Fruit fly (Drosophila melanogaster) whole organism, wandering third instar larva: ENCODE measurements around the gene CG1074.

ENCODE experiments used
- Dif ChIP-seq: fragments of 200-275, 200-300 bp; sonication (Bioruptor generic); optimal IDR thresholded peaks from 2 replicates; lab custom pipeline; 2018; ENCODE audit warnings: missing biosample characterization, missing genetic modification characterization; ENCODE audit not compliant: partially characterized antibody
- GATAd ChIP-seq: sonication (Bioruptor generic); optimal IDR thresholded peaks from 2 replicates; lab custom pipeline; 2016; ENCODE audit warnings: missing biosample characterization, missing genetic modification characterization
- Hr78 ChIP-seq: fragments of >200 bp; optimal IDR thresholded peaks from 2 replicates; lab custom pipeline; 2017; ENCODE audit warnings: missing biosample characterization, missing genetic modification characterization
- Myc ChIP-seq: fragments of >200 bp; optimal IDR thresholded peaks from 2 replicates; lab custom pipeline; 2017
- br ChIP-seq: fragments of 200-800 bp; sonication (Bioruptor generic); optimal IDR thresholded peaks from 2 replicates; lab custom pipeline; 2016; ENCODE audit warnings: missing biosample characterization, missing genetic modification characterization
- brk ChIP-seq: fragments of 200-800 bp; sonication (Bioruptor generic); optimal IDR thresholded peaks from 2 replicates; lab custom pipeline; 2016; ENCODE audit warnings: missing biosample characterization, mild to moderate bottlenecking, missing genetic modification characterization
- dmrt93B ChIP-seq: fragments of 200-800 bp; sonication (Bioruptor generic); optimal IDR thresholded peaks from 2 replicates; lab custom pipeline; 2018; ENCODE audit warnings: missing biosample characterization, mild to moderate bottlenecking, missing genetic modification characterization
- fru ChIP-seq: fragments of 200-800 bp; sonication (Bioruptor generic); optimal IDR thresholded peaks from 3 replicates; lab custom pipeline; 2016; ENCODE audit warnings: missing biosample characterization, mild to moderate bottlenecking, missing genetic modification characterization
- h ChIP-seq: fragments of 200-800 bp; sonication (Bioruptor generic); optimal IDR thresholded peaks from 3 replicates; lab custom pipeline; 2016; ENCODE audit warnings: missing biosample characterization, mild to moderate bottlenecking, missing genetic modification characterization
- jim ChIP-seq: fragments of 175-275, 200-325 bp; sonication (Bioruptor generic); optimal IDR thresholded peaks from 2 replicates; lab custom pipeline; 2016; ENCODE audit warnings: missing biosample characterization, mild to moderate bottlenecking, missing genetic modification characterization

DNA sequence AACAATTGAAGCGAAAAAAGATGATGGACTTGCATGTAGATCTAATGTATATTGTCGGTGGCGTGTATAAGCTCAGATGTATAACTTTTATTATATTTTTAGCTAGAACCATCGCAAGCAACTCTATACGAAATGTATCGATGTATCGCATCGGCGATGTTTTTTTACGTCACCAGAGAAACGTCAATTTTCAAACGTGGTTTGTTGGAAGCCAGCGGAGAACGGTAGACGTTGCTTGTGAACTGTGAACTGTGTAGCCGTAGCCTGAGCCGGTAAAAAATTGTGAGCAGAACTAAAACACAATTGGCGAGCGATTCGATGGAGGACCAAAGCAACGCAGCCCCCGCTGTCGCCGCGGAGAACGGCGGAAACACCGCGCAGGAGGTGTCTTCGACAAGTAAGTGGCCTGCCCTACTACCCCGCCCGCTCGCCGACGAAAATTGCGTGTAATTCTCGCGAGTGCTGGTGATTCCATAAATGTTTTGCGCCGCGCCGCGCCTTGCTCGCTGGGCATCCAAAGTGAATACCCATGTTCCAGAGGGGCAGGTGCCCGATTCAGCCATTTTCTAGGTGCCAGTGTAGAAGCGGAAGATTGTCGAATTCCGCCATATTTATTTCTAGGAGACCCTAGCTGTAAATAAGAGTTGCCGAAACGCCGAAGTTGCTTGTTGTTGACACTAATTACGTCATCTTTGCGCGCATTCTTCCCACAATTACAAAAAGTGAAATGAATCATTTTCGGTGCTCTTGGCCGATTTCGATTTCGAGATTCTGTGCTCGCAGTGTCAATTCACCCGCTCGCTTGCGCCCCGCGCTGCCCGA is 30.7 kb upstream of the CG1074 start, which contains the start of gene lost:
- TF ChIP-seq br (GFP tag; lab: Kevin White, UChicago) = no peak
- TF ChIP-seq Hr78 (GFP tag; lab: Kevin White, UChicago) = no peak
- TF ChIP-seq GATAd (GFP tag; lab: Kevin White, UChicago) = no peak
- no peak for TF ChIP-seq fru
- TF ChIP-seq Dif (GFP tag; lab: Kevin White, UChicago) = peak; percentile 57
- no peak for TF ChIP-seq jim (GFP tag; lab: Kevin White, UChicago)
- no peak for TF ChIP-seq dmrt93B (GFP tag; lab: Kevin White, UChicago)
- no peak for TF ChIP-seq brk
- no peak for TF ChIP-seq h (GFP tag; lab: Kevin White, UChicago)
- peak; percentile 68 for TF ChIP-seq Myc (lab: Kevin White, UChicago)
